Worm (Caenorhabditis elegans): Measurements from ENCODE around the gene gldi-6.

DNA sequence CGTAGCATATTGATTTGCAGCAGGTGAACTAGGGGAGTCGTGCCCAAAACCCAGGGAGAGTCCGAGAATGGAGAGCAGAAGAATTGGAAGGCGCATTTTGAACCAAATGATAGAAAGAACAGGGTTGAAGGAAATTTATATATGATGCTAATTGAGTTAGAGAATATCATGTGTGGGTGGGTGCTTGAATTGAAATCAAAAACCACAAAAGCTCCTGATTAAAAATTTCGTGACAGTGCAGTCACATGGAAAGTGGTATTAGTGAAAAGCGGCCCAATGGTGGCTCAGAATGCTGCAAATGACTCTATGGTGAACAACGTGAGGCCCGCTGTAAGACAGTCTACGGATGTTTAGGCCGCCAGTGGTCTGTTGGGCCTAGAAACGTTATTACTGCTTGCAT, 14.8 kb downstream of the gldi-6 start, which contains the start of gene C16C8.8:
- TF ChIP-seq elt-3 (tag; optimal IDR thresholded peaks at IDR 0.05), result no peak
- TF ChIP-seq ceh-82 (tag; optimal IDR thresholded peaks at IDR 0.05), result no peak
- no peak for TF ChIP-seq elt-2 (tag; optimal IDR thresholded peaks at IDR 0.05)
- no peak for TF ChIP-seq efl-1 (optimal IDR thresholded peaks at IDR 0.05)
- no peak for TF ChIP-seq efl-1 (GFP tag; optimal IDR thresholded peaks at IDR 0.05 in 1 of 2)
- TF ChIP-seq blmp-1 (tag; optimal IDR thresholded peaks at IDR 0.05), result no peak
- TF ChIP-seq nhr-237 (tag; optimal IDR thresholded peaks at IDR 0.05), result no peak
- no peak for TF ChIP-seq lin-14 (GFP tag; optimal IDR thresholded peaks at IDR 0.05)
- no peak for TF ChIP-seq fkh-4 (tag; optimal IDR thresholded peaks at IDR 0.05; ENCODE audit: borderline replicate concordance)
- TF ChIP-seq nhr-90 (tag; optimal IDR thresholded peaks at IDR 0.05; ENCODE audit: poor library complexity), result no peak
- TF ChIP-seq aly-2 (tag; optimal IDR thresholded peaks at IDR 0.05), result no peak
- TF ChIP-seq nhr-71 (tag; optimal IDR thresholded peaks at IDR 0.05), result no peak
- TF ChIP-seq egl-27 (tag; optimal IDR thresholded peaks at IDR 0.05), result no peak
- no peak for TF ChIP-seq nhr-85 (tag)

All from whole organism, L1 larva.